Worm (Caenorhabditis elegans) whole organism, midembryonic: Measurements from ENCODE around the gene Y69H2.3.
A peak's percentile ranks its signal among the peaks of the same experiment; 100 is the strongest.

ENCODE experiments used
- T22C8.4 ChIP-seq: fragments of 200-800 bp; sonication (Bioruptor generic); IDR thresholded peaks from 2 replicates; pipeline ENCODE4 v1.3.6; 2022; ENCODE audit warnings: missing genetic modification characterization, missing compliant biosample characterization
- cog-1 ChIP-seq: sonication (generic microtip); optimal IDR thresholded peaks from 2 replicates; lab custom pipeline; 2016; ENCODE audit warnings: missing genetic modification characterization, missing compliant biosample characterization
- flt-1 ChIP-seq: fragments of 200-800 bp; sonication (Bioruptor generic); IDR thresholded peaks from 2 replicates; pipeline ENCODE4 v1.3.6; 2022; ENCODE audit warnings: missing genetic modification characterization, missing compliant biosample characterization
- klf-2 ChIP-seq: fragments of 200-800 bp; sonication (Bioruptor generic); conservative IDR thresholded peaks from 2 replicates; pipeline ENCODE4 v1.3.6; 2022; ENCODE audit warnings: missing genetic modification reagents, missing genetic modification characterization, missing compliant biosample characterization
- med-1 ChIP-seq: sonication (generic microtip); optimal IDR thresholded peaks from 2 replicates; lab custom pipeline; 2017; ENCODE audit warnings: missing genetic modification characterization, mild to moderate bottlenecking, missing compliant biosample characterization, antibody characterized with exemption, missing genetic modification reagents; ENCODE audit not compliant: insufficient read depth
- ref-1 ChIP-seq: fragments of 200-800 bp; sonication (Bioruptor generic); conservative IDR thresholded peaks from 2 replicates; pipeline ENCODE4 v1.3.6; 2022; ENCODE audit warnings: missing genetic modification reagents, missing genetic modification characterization, missing compliant biosample characterization
- tab-1 ChIP-seq: fragments of 200-800 bp; sonication (Bioruptor generic); IDR thresholded peaks from 2 replicates; pipeline ENCODE4 v1.3.6; 2022; ENCODE audit warnings: missing genetic modification characterization, missing compliant biosample characterization
- ztf-23 ChIP-seq: fragments of 200-800 bp; sonication (Bioruptor generic); IDR thresholded peaks from 2 replicates; pipeline ENCODE4 v1.3.6; 2022; ENCODE audit warnings: missing genetic modification reagents, missing genetic modification characterization, missing compliant biosample characterization
- ztf-29 ChIP-seq: fragments of 200-800 bp; sonication (Bioruptor generic); IDR thresholded peaks from 2 replicates; pipeline ENCODE4 v1.3.6; 2022; ENCODE audit warnings: missing genetic modification reagents, missing genetic modification characterization, missing compliant biosample characterization

- TF ChIP-seq ref-1 (GFP tag; lab: Robert Waterston, UW) (no peak), flt-1 (GFP tag; lab: Robert Waterston, UW) (no peak), klf-2 (no peak), tab-1 (GFP tag; lab: Robert Waterston, UW) (no peak), ztf-23 (GFP tag; lab: Robert Waterston, UW) (no peak), med-1 (GFP tag; lab: Kevin White, UChicago) (no peak), T22C8.4 (GFP tag; lab: Robert Waterston, UW) (no peak), cog-1 (tag; lab: Kevin White, UChicago) (no peak), ztf-29 (GFP tag; lab: Robert Waterston, UW) (0 out of 2 replicates have a peak, but pooled peaks have one; percentile 58)
These were observed 50.8 kb downstream of the Y69H2.3 start for ce11 chrV:18613164-18613563.
